Worm (Caenorhabditis elegans) whole organism, late embryonic: Measurements from ENCODE around the gene C56G2.4.

Experiments used
- C08G9.2 ChIP-seq: sonication (generic microtip); optimal IDR thresholded peaks from 2 replicates; lab custom pipeline; 2016; ENCODE audit warnings: mild to moderate bottlenecking, missing genetic modification characterization, moderate library complexity, missing compliant biosample characterization
- C38D4.7 ChIP-seq: fragments of 200-800 bp; sonication (Bioruptor generic); optimal IDR thresholded peaks from 2 replicates; lab custom pipeline; 2018; ENCODE audit warnings: mild to moderate bottlenecking, missing genetic modification characterization, moderate library complexity, missing compliant biosample characterization
- F13H6.1 ChIP-seq: sonication (generic microtip); optimal IDR thresholded peaks from 2 replicates; lab custom pipeline; 2016; ENCODE audit warnings: missing genetic modification characterization, missing compliant biosample characterization
- ahr-1 ChIP-seq: sonication (generic microtip); optimal IDR thresholded peaks from 2 replicates; lab custom pipeline; 2016; ENCODE audit warnings: missing genetic modification characterization, missing compliant biosample characterization
- ceh-14 ChIP-seq: sonication (generic microtip); optimal IDR thresholded peaks from 2 replicates; lab custom pipeline; 2016; ENCODE audit warnings: missing genotype, missing genetic modification characterization, missing compliant biosample characterization
- ceh-22 ChIP-seq: sonication (generic microtip); optimal IDR thresholded peaks from 2 replicates; lab custom pipeline; 2017; ENCODE audit warnings: missing biosample characterization, missing genetic modification characterization
- ceh-24 ChIP-seq: sonication (generic microtip); optimal IDR thresholded peaks from 2 replicates; lab custom pipeline; 2016; ENCODE audit warnings: mild to moderate bottlenecking, missing genetic modification characterization, missing compliant biosample characterization
- ceh-30 ChIP-seq: fragments of 150-350 bp; optimal IDR thresholded peaks from 2 replicates; lab custom pipeline; 2014; ENCODE audit warnings: missing biosample characterization, missing genetic modification characterization
- ceh-31 ChIP-seq: sonication (generic microtip); optimal IDR thresholded peaks from 2 replicates; lab custom pipeline; 2016; ENCODE audit warnings: missing genetic modification characterization, missing compliant biosample characterization
- che-1 ChIP-seq: sonication (generic microtip); optimal IDR thresholded peaks from 2 replicates; lab custom pipeline; 2016; ENCODE audit warnings: mild to moderate bottlenecking, missing genetic modification characterization, missing compliant biosample characterization
- dmd-4 ChIP-seq: sonication (generic microtip); optimal IDR thresholded peaks from 2 replicates; lab custom pipeline; 2016; ENCODE audit warnings: borderline replicate concordance, missing genetic modification characterization, missing compliant biosample characterization
- ets-4 ChIP-seq: sonication (generic microtip); optimal IDR thresholded peaks from 2 replicates; lab custom pipeline; 2016; ENCODE audit warnings: missing genetic modification characterization, missing compliant biosample characterization
- fax-1 ChIP-seq: sonication (generic microtip); optimal IDR thresholded peaks from 2 replicates; lab custom pipeline; 2016; ENCODE audit warnings: missing genotype, missing genetic modification characterization, missing compliant biosample characterization
- hlh-13 ChIP-seq: fragments of 200-800 bp; sonication (Bioruptor generic); optimal IDR thresholded peaks from 2 replicates; lab custom pipeline; 2018; ENCODE audit warnings: mild to moderate bottlenecking, missing genetic modification characterization, missing compliant biosample characterization
- hlh-30 ChIP-seq: sonication (generic microtip); optimal IDR thresholded peaks from 2 replicates; lab custom pipeline; 2017; ENCODE audit warnings: antibody characterized with exemption, missing genetic modification characterization, missing compliant biosample characterization; ENCODE audit not compliant: insufficient read depth
- hlh-6 ChIP-seq: sonication (generic microtip); optimal IDR thresholded peaks from 2 replicates; lab custom pipeline; 2016; ENCODE audit warnings: missing genotype, missing genetic modification characterization, missing compliant biosample characterization
- hlh-8 ChIP-seq: sonication (generic microtip); optimal IDR thresholded peaks from 2 replicates; lab custom pipeline; 2016; ENCODE audit warnings: missing genotype, missing genetic modification characterization, missing compliant biosample characterization
- lin-11 ChIP-seq: fragments of 200-800 bp; sonication (Bioruptor generic); optimal IDR thresholded peaks from 2 replicates; lab custom pipeline; 2018; ENCODE audit warnings: mild to moderate bottlenecking, missing genetic modification characterization, missing compliant biosample characterization
- mec-3 ChIP-seq: sonication (generic microtip); optimal IDR thresholded peaks from 2 replicates; lab custom pipeline; 2016; ENCODE audit warnings: borderline replicate concordance, missing genetic modification characterization, missing compliant biosample characterization
- nfya-1 ChIP-seq: sonication (generic microtip); optimal IDR thresholded peaks from 2 replicates; lab custom pipeline; 2017; ENCODE audit warnings: missing genetic modification characterization, mild to moderate bottlenecking, missing compliant biosample characterization, antibody characterized with exemption, moderate library complexity
- nhr-11 ChIP-seq: fragments of 150-350 bp; optimal IDR thresholded peaks from 2 replicates; lab custom pipeline; 2014; ENCODE audit warnings: missing biosample characterization, missing genetic modification characterization
- nhr-232 ChIP-seq: sonication (generic microtip); optimal IDR thresholded peaks from 2 replicates; lab custom pipeline; 2016; ENCODE audit warnings: missing genetic modification characterization, missing compliant biosample characterization
- npax-4 ChIP-seq: sonication (generic microtip); optimal IDR thresholded peaks from 2 replicates; lab custom pipeline; 2016; ENCODE audit warnings: missing genetic modification characterization, missing compliant biosample characterization
- odd-2 ChIP-seq: sonication (generic microtip); optimal IDR thresholded peaks from 2 replicates; lab custom pipeline; 2017; ENCODE audit warnings: antibody characterized with exemption, mild to moderate bottlenecking, missing genetic modification characterization, missing compliant biosample characterization
- pag-3 ChIP-seq: sonication (generic microtip); optimal IDR thresholded peaks from 2 replicates; lab custom pipeline; 2016; ENCODE audit warnings: missing compliant biosample characterization, missing genetic modification characterization, borderline replicate concordance
- pha-2 ChIP-seq: sonication (generic microtip); optimal IDR thresholded peaks from 2 replicates; lab custom pipeline; 2017; ENCODE audit warnings: mild to moderate bottlenecking, missing genetic modification characterization, missing compliant biosample characterization
- ref-2 ChIP-seq: sonication (generic microtip); optimal IDR thresholded peaks from 2 replicates; lab custom pipeline; 2016; ENCODE audit warnings: missing genetic modification characterization, missing compliant biosample characterization
- sdc-2 ChIP-seq: sonication (generic microtip); optimal IDR thresholded peaks from 2 replicates; lab custom pipeline; 2016; ENCODE audit warnings: missing genotype, missing genetic modification characterization, missing compliant biosample characterization
- tbx-2 ChIP-seq: sonication (generic microtip); optimal IDR thresholded peaks from 2 replicates; lab custom pipeline; 2016; ENCODE audit warnings: missing genetic modification characterization, missing compliant biosample characterization
- ttx-3 ChIP-seq: sonication (generic microtip); optimal IDR thresholded peaks from 2 replicates; lab custom pipeline; 2016; ENCODE audit warnings: missing genetic modification reagents, missing genetic modification characterization, missing compliant biosample characterization
- unc-42 ChIP-seq: sonication (generic microtip); optimal IDR thresholded peaks from 2 replicates; lab custom pipeline; 2016; ENCODE audit warnings: missing genotype, missing genetic modification characterization, missing compliant biosample characterization
- zip-5 ChIP-seq: sonication (generic microtip); optimal IDR thresholded peaks from 2 replicates; lab custom pipeline; 2016; ENCODE audit warnings: missing genetic modification characterization, missing compliant biosample characterization

C56G2.4 gene

DNA sequence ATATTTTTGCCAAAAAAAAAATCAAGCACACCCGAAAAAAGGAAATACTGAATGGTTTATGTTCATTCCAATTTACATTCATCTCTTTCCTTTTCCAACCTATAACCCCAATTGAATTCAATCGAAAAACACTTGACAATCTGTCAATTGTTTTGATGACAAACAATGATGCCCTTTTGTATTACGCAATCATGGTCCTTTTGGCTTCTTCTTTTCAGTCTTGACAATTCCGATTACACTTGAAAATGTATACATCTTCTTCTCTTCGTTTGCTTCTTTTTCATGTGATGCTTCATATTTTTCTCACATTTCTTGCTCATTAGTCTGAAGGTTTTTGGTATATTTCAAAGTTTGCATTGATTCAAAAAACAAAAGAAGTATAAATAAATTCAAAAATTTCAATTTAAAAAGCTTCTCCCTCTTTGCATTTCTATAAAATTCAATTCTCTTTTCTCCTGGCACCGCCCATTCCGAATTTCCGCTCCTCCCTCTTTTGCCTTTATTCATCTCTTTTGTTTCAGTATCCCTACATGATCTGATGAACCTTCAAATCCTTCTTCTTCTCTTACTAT lies at the start of gene C56G2.4:
Gene C56G2.4 (plus strand): TSS at position 522 of the 572 bp plus-strand sequence.
- TF ChIP-seq pha-2 (tag; lab: Kevin White, UChicago) (no peak), unc-42 (tag; lab: Kevin White, UChicago) (peak; percentile 22), odd-2 (tag; lab: Kevin White, UChicago) (no peak), ceh-31 (tag; lab: Kevin White, UChicago) (no peak), che-1 (tag; lab: Kevin White, UChicago) (no peak), nfya-1 (tag; lab: Kevin White, UChicago) (no peak)

DNA sequence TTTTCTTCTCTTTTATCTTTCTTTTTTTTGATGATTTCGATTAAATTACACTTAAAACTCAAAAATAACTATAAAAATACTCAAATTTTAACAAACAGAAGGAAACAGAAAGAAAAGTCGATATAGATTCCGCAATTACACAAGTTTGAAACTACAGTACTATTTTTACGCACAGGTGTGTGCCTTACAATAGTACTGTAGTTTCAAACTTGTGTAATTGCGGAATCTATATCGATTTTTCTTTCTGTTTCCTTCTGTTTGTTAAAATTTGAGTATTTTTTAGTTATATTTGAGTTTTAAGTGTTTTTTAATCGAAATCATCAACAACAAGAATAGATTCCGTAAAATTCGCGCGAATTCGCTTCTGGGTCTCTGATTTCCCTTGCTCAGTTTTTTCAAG lies 48.5 kb upstream of the C56G2.4 start:
- TF ChIP-seq npax-4 (tag; lab: Kevin White, UChicago) (no peak), che-1 (tag; lab: Kevin White, UChicago) (no peak)

DNA sequence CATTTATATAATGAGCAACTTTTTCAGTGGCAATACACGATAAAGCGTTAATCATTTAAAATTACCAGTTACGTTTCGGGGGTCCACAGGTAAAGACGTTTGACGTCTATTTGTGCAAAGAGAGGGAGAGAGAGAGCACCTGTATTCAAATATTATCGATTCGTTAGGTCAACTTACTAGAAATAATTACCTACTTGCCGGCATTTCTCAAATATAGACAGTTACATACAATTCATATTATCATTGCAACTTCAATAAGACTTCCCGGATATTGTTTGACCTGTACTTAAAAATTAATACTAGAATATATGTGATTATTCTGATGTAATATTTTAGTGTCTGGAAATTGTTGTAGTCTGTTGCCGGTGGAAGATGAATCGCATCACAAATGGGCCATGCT lies 45.6 kb upstream of the C56G2.4 start, which contains the start of gene gadr-3:
Gene gadr-3 (minus strand): TSS at position 101 of the 400 bp plus-strand sequence.
- no peak for TF ChIP-seq ets-4
- TF ChIP-seq hlh-30: no peak
- TF ChIP-seq C38D4.7 (GFP tag; lab: Kevin White, UChicago): no peak
- no peak for TF ChIP-seq che-1 (tag; lab: Kevin White, UChicago)
- TF ChIP-seq ttx-3 (tag; lab: Kevin White, UChicago): no peak
- no peak for TF ChIP-seq mec-3 (tag; lab: Kevin White, UChicago)
- TF ChIP-seq tbx-2 (tag; lab: Kevin White, UChicago): no peak
- TF ChIP-seq fax-1: no peak
- TF ChIP-seq F13H6.1 (tag; lab: Kevin White, UChicago): no peak
- TF ChIP-seq hlh-13 (GFP tag; lab: Kevin White, UChicago): no peak
- TF ChIP-seq, all 69 proteins: peak for 0

DNA sequence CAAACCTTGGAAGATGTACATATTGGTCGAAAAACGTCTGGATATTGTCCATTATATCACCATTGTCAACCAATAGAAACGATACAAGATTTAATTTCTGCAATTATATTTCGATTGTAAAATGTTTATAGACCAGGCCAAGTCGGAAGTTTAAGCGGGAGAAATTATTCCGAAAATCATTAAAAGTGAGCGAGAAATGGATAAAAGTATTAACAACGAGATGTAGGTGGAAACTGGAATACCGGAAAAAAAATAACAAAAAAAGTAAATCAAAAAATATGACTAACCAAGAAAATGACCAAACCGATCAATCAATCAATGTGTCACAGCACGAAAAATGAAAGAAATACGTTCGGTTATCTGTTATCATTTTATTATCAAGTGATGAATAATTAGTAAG lies 44.3 kb upstream of the C56G2.4 start, which contains the start of gene F47D12.6:
Gene F47D12.6 (minus strand): TSS at position 101 of the 400 bp plus-strand sequence.
- TF ChIP-seq tbx-2 (tag; lab: Kevin White, UChicago) (no peak), nhr-11 (tag; lab: Kevin White, UChicago) (no peak), dmd-4 (tag; lab: Kevin White, UChicago) (no peak), sdc-2 (tag; lab: Kevin White, UChicago) (no peak)

DNA sequence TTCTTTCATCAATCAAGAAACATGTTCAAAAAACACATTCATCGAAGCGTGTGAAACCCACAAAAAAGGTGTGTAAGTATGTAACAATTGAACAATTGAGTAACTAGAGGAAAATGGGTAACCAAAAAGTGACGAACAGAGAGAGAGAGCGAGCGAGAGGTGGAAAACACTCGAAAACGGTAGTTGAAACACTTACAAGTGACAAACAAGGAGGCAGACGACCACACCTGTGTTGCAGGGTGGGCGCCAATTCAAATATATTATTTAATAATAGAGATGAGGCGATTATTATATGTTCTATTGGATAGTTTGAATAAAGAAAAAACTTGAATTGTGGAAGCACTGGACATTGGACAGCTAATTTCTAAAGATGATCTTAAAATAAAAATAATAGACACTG lies 42.2 kb upstream of the C56G2.4 start:
- no peak for TF ChIP-seq nhr-11 (tag; lab: Kevin White, UChicago)
- TF ChIP-seq ceh-22: no peak
- TF ChIP-seq zip-5 (tag; lab: Kevin White, UChicago): no peak
- no peak for TF ChIP-seq hlh-6 (tag; lab: Kevin White, UChicago)
- no peak for TF ChIP-seq ref-2 (tag; lab: Kevin White, UChicago)
- TF ChIP-seq npax-4 (tag; lab: Kevin White, UChicago): no peak
- TF ChIP-seq ahr-1 (tag; lab: Kevin White, UChicago): no peak
- TF ChIP-seq pag-3 (tag; lab: Kevin White, UChicago): no peak
- no peak for TF ChIP-seq C08G9.2 (tag; lab: Kevin White, UChicago)
- no peak for TF ChIP-seq hlh-8 (tag; lab: Kevin White, UChicago)
- no peak for TF ChIP-seq ceh-14 (tag; lab: Kevin White, UChicago)
- no peak for TF ChIP-seq lin-11
- no peak for TF ChIP-seq ttx-3 (tag; lab: Kevin White, UChicago)
- TF ChIP-seq nhr-232 (tag; lab: Kevin White, UChicago): no peak
- no peak for TF ChIP-seq ceh-24 (tag; lab: Kevin White, UChicago)
- no peak for TF ChIP-seq fax-1
- TF ChIP-seq ceh-30 (tag; lab: Kevin White, UChicago): no peak
